Worm (Caenorhabditis elegans) whole organism, L4 larva: ENCODE data around the gene E04F6.4.

Experiments used
- aly-2 ChIP-seq: sonication (generic microtip); optimal IDR thresholded peaks from 2 replicates; lab custom pipeline; 2018; ENCODE audit warnings: missing biosample characterization, missing genetic modification characterization
- daf-12 ChIP-seq: fragments of 150-350 bp; optimal IDR thresholded peaks from 2 replicates; lab custom pipeline; 2014; ENCODE audit warnings: missing biosample characterization, missing genetic modification reagents, missing genetic modification characterization
- hlh-30 ChIP-seq: sonication (generic microtip); optimal IDR thresholded peaks from 2 replicates; lab custom pipeline; 2017; ENCODE audit warnings: antibody characterized with exemption, mild to moderate bottlenecking, missing genetic modification characterization, missing compliant biosample characterization; ENCODE audit not compliant: insufficient read depth
- mdl-1 ChIP-seq, 2 experiments: fragments of 150-350 bp in 1 of 2; sonication (generic microtip) in 1 of 2; optimal IDR thresholded peaks; 2 replicates each; lab custom pipeline; 2014 to 2017; ENCODE audit warnings: missing biosample characterization in 2 of 2, missing genetic modification characterization in 2 of 2
- mdt-29 ChIP-seq: fragments of 200-800 bp; sonication (Bioruptor generic); IDR thresholded peaks from 2 replicates; pipeline ENCODE4 v1.3.6; 2022; ENCODE audit warnings: missing genetic modification reagents, missing genetic modification characterization, missing compliant biosample characterization
- rbr-2 ChIP-seq: sonication (generic microtip); optimal IDR thresholded peaks from 2 replicates; lab custom pipeline; 2016; ENCODE audit warnings: missing genotype, missing genetic modification characterization, missing compliant biosample characterization
- tra-1 ChIP-seq: fragments of 200-800 bp; sonication (Bioruptor generic); IDR thresholded peaks from 2 replicates; pipeline ENCODE4 v1.3.6; 2022; ENCODE audit warnings: missing genetic modification reagents, missing genetic modification characterization, missing compliant biosample characterization

DNA sequence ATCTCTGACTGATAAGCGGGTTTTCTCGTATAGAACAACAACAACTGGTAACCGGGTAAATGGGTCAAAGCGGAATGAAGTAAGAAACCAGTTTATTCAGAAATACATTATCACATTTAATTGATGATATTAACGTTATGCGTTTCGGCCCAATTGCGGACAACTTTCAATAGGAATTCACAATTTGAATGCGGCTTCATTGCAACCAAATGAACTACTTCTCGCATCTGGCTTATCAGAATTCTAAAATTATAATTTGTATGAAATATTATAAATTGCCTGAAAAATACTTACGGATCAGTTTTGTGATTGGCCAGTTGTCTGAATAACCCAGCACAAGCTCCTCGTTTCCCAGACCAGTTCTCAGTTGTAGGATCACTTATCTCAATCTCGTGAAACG lies 20.5 kb upstream of the E04F6.4 start, which contains the start of gene col-36:
- no peak for TF ChIP-seq rbr-2 (tag; lab: Kevin White, UChicago)
- TF ChIP-seq mdl-1 (tag; optimal IDR thresholded peaks at IDR 0.05; lab: Kevin White, UChicago): no peak
- no peak for TF ChIP-seq mdt-29
- TF ChIP-seq tra-1 (GFP tag; lab: Robert Waterston, UW): no peak
- TF ChIP-seq hlh-30 (tag; lab: Kevin White, UChicago): no peak
- TF ChIP-seq aly-2 (tag; lab: Kevin White, UChicago): no peak
- no peak for TF ChIP-seq daf-12 (tag; lab: Kevin White, UChicago)
